Fruit fly (Drosophila melanogaster) whole organism, wandering third instar larva: Measurements from ENCODE around the gene CG45428.

Source experiments
- Abd-B ChIP-seq: fragments of >200 bp; optimal IDR thresholded peaks from 2 replicates; lab custom pipeline; 2017; ENCODE audit warnings: missing biosample characterization, missing genetic modification characterization
- CG32264 ChIP-seq: fragments of 200-800 bp; sonication (Bioruptor generic); optimal IDR thresholded peaks from 2 replicates; lab custom pipeline; 2016; ENCODE audit warnings: missing biosample characterization, missing genetic modification characterization
- CG9705 ChIP-seq: fragments of 200-800 bp; sonication (Bioruptor generic); optimal IDR thresholded peaks from 2 replicates; lab custom pipeline; 2018; ENCODE audit warnings: missing biosample characterization, mild to moderate bottlenecking, missing genetic modification characterization
- CrebA ChIP-seq: fragments of 200-800 bp; sonication (Bioruptor generic); optimal IDR thresholded peaks from 2 replicates; lab custom pipeline; 2016; ENCODE audit warnings: missing biosample characterization, mild to moderate bottlenecking, missing genetic modification characterization, borderline replicate concordance
- Dfd ChIP-seq: fragments of >200 bp; optimal IDR thresholded peaks from 2 replicates; lab custom pipeline; 2017; ENCODE audit warnings: missing biosample characterization, missing genetic modification characterization
- Dif ChIP-seq: fragments of 200-275, 200-300 bp; sonication (Bioruptor generic); optimal IDR thresholded peaks from 2 replicates; lab custom pipeline; 2018; ENCODE audit warnings: missing biosample characterization, missing genetic modification characterization; ENCODE audit not compliant: partially characterized antibody
- GATAd ChIP-seq: sonication (Bioruptor generic); optimal IDR thresholded peaks from 2 replicates; lab custom pipeline; 2016; ENCODE audit warnings: missing biosample characterization, missing genetic modification characterization
- HLH106 ChIP-seq: fragments of 200-800 bp; optimal IDR thresholded peaks from 3 replicates; lab custom pipeline; 2019; ENCODE audit warnings: missing biosample characterization, mild to moderate bottlenecking, missing genetic modification characterization, moderate library complexity
- Hnf4 ChIP-seq: fragments of 200-800 bp; sonication (Bioruptor generic); optimal IDR thresholded peaks from 2 replicates; lab custom pipeline; 2016; ENCODE audit warnings: missing biosample characterization, mild to moderate bottlenecking, missing genetic modification characterization
- Hr78 ChIP-seq: fragments of >200 bp; optimal IDR thresholded peaks from 2 replicates; lab custom pipeline; 2017; ENCODE audit warnings: missing biosample characterization, missing genetic modification characterization
- Hr83 ChIP-seq: fragments of 200-300 bp; sonication (Bioruptor generic); optimal IDR thresholded peaks from 2 replicates; lab custom pipeline; 2016; ENCODE audit warnings: missing biosample characterization, mild to moderate bottlenecking, missing genetic modification characterization, moderate library complexity; ENCODE audit not compliant: poor library complexity, severe bottlenecking
- Jra ChIP-seq: sonication (Bioruptor generic); optimal IDR thresholded peaks from 2 replicates; lab custom pipeline; 2016; ENCODE audit warnings: missing biosample characterization, missing genetic modification characterization
- Mio ChIP-seq: sonication (Bioruptor generic); optimal IDR thresholded peaks from 2 replicates; lab custom pipeline; 2016; ENCODE audit warnings: missing biosample characterization, missing genetic modification characterization
- Myc ChIP-seq: fragments of >200 bp; optimal IDR thresholded peaks from 2 replicates; lab custom pipeline; 2017
- N ChIP-seq: fragments of >200 bp; optimal IDR thresholded peaks from 2 replicates; lab custom pipeline; 2018; ENCODE audit warnings: missing biosample characterization, missing external identifiers, missing genetic modification characterization
- OdsH ChIP-seq: fragments of 200-800 bp; sonication (Bioruptor generic); optimal IDR thresholded peaks from 2 replicates; lab custom pipeline; 2016; ENCODE audit warnings: missing biosample characterization, mild to moderate bottlenecking, missing genetic modification characterization
- Rel ChIP-seq, 2 experiments: fragments of 200-800 bp; sonication (Bioruptor generic) in 1 of 2; optimal IDR thresholded peaks; 2 replicates in 1 of 2; 3 replicates in 1 of 2; lab custom pipeline; 2016 to 2019; ENCODE audit warnings: mild to moderate bottlenecking in 2 of 2, missing biosample characterization in 2 of 2, missing genetic modification characterization in 2 of 2, moderate library complexity in 1 of 2
- Sp1 ChIP-seq: fragments of 200-800 bp; sonication (Bioruptor generic); optimal IDR thresholded peaks from 3 replicates; lab custom pipeline; 2019; ENCODE audit warnings: missing biosample characterization, mild to moderate bottlenecking, missing genetic modification characterization, moderate library complexity
- Vsx2 ChIP-seq: fragments of 200-300, 225-300 bp; sonication (Bioruptor generic); optimal IDR thresholded peaks from 2 replicates; lab custom pipeline; 2018; ENCODE audit warnings: missing biosample characterization, missing genetic modification characterization; ENCODE audit not compliant: partially characterized antibody
- br ChIP-seq: fragments of 200-800 bp; sonication (Bioruptor generic); optimal IDR thresholded peaks from 2 replicates; lab custom pipeline; 2016; ENCODE audit warnings: missing biosample characterization, missing genetic modification characterization
- brk ChIP-seq: fragments of 200-800 bp; sonication (Bioruptor generic); optimal IDR thresholded peaks from 2 replicates; lab custom pipeline; 2016; ENCODE audit warnings: missing biosample characterization, mild to moderate bottlenecking, missing genetic modification characterization
- dl ChIP-seq, 2 experiments: fragments of 175-275, 200-275 bp in 1 of 2; fragments of 200-275 bp in 1 of 2; sonication (Bioruptor generic); optimal IDR thresholded peaks; lab custom pipeline; 2018; ENCODE audit warnings: mild to moderate bottlenecking in 2 of 2, missing biosample characterization in 2 of 2, missing genetic modification characterization in 2 of 2, moderate library complexity in 2 of 2; ENCODE audit not compliant: partially characterized antibody in 2 of 2, insufficient read depth in 1 of 2
- dmrt93B ChIP-seq: fragments of 200-800 bp; sonication (Bioruptor generic); optimal IDR thresholded peaks from 2 replicates; lab custom pipeline; 2018; ENCODE audit warnings: missing biosample characterization, mild to moderate bottlenecking, missing genetic modification characterization
- dsf ChIP-seq: sonication (Bioruptor generic); optimal IDR thresholded peaks from 2 replicates; lab custom pipeline; 2016; ENCODE audit warnings: missing biosample characterization, missing genetic modification characterization, borderline replicate concordance
- ey ChIP-seq: fragments of 200-800 bp; sonication (Bioruptor generic); optimal IDR thresholded peaks from 2 replicates; lab custom pipeline; 2016; ENCODE audit warnings: missing biosample characterization, missing genetic modification characterization
- foxo ChIP-seq, 2 experiments: fragments of 200-800 bp; sonication (Bioruptor generic); optimal IDR thresholded peaks; 2 replicates in 1 of 2; 3 replicates in 1 of 2; lab custom pipeline; 2016 to 2017; ENCODE audit warnings: missing biosample characterization in 2 of 2, missing genetic modification characterization in 2 of 2
- fru ChIP-seq: fragments of 200-800 bp; sonication (Bioruptor generic); optimal IDR thresholded peaks from 3 replicates; lab custom pipeline; 2016; ENCODE audit warnings: missing biosample characterization, mild to moderate bottlenecking, missing genetic modification characterization
- h ChIP-seq: fragments of 200-800 bp; sonication (Bioruptor generic); optimal IDR thresholded peaks from 3 replicates; lab custom pipeline; 2016; ENCODE audit warnings: missing biosample characterization, mild to moderate bottlenecking, missing genetic modification characterization
- jim ChIP-seq: fragments of 175-275, 200-325 bp; sonication (Bioruptor generic); optimal IDR thresholded peaks from 2 replicates; lab custom pipeline; 2016; ENCODE audit warnings: missing biosample characterization, mild to moderate bottlenecking, missing genetic modification characterization
- lola ChIP-seq: fragments of >200 bp; optimal IDR thresholded peaks from 2 replicates; lab custom pipeline; 2017; ENCODE audit warnings: missing biosample characterization, missing genetic modification characterization
- pan ChIP-seq: fragments of >200 bp; optimal IDR thresholded peaks from 2 replicates; lab custom pipeline; 2017
- psq ChIP-seq: fragments of 200-800 bp; sonication (Bioruptor generic); optimal IDR thresholded peaks from 3 replicates; lab custom pipeline; 2017; ENCODE audit warnings: missing biosample characterization, mild to moderate bottlenecking, missing genetic modification characterization, moderate library complexity
- rgr ChIP-seq: fragments of 200-800 bp; sonication (Bioruptor generic); optimal IDR thresholded peaks from 3 replicates; lab custom pipeline; 2016; ENCODE audit warnings: missing biosample characterization, mild to moderate bottlenecking, missing genetic modification characterization
- sage ChIP-seq: fragments of 200-800 bp; sonication (Bioruptor generic); optimal IDR thresholded peaks from 2 replicates; lab custom pipeline; 2016; ENCODE audit warnings: missing biosample characterization, mild to moderate bottlenecking, missing genetic modification characterization
- sv ChIP-seq: fragments of 200-800 bp; sonication (Bioruptor generic); optimal IDR thresholded peaks from 3 replicates; lab custom pipeline; 2016; ENCODE audit warnings: missing biosample characterization, missing genetic modification characterization
- tai ChIP-seq: sonication (Bioruptor generic); optimal IDR thresholded peaks from 2 replicates; lab custom pipeline; 2016; ENCODE audit warnings: missing biosample characterization, missing genetic modification characterization
- usp ChIP-seq: fragments of >200 bp; optimal IDR thresholded peaks from 2 replicates; lab custom pipeline; 2017; ENCODE audit warnings: missing biosample characterization, missing genetic modification characterization
- woc ChIP-seq: sonication (Bioruptor generic); optimal IDR thresholded peaks from 2 replicates; lab custom pipeline; 2016; ENCODE audit warnings: missing biosample characterization, mild to moderate bottlenecking, missing genetic modification characterization

The CG45428 gene

dm6 chr3L:22830132-22830697 lies 6.7 kb downstream of the CG45428 start:
- peak; percentile 84 for TF ChIP-seq Dfd (GFP tag; lab: Kevin White, UChicago)
- no peak for TF ChIP-seq CrebA (GFP tag; lab: Kevin White, UChicago)

dm6 chr3L:22826236-22826635 lies 10.6 kb downstream of the CG45428 start:
- TF ChIP-seq fru (peak; percentile 15), dsf (GFP tag; lab: Kevin White, UChicago) (no peak), sage (no peak), h (GFP tag; lab: Kevin White, UChicago) (peak; percentile 27), rgr (peak; percentile 49), jim (peak; percentile 76), ey (GFP tag; lab: Kevin White, UChicago) (no peak), Myc (lab: Kevin White, UChicago) (no peak), woc (no peak), OdsH (GFP tag; lab: Kevin White, UChicago) (no peak), Dfd (GFP tag; lab: Kevin White, UChicago) (no peak), Hr83 (GFP tag; lab: Kevin White, UChicago) (peak; percentile 67), CrebA (GFP tag; lab: Kevin White, UChicago) (no peak), dl (GFP tag; optimal IDR thresholded peaks at IDR 0.05; lab: Kevin White, UChicago; ENCODE audit: insufficient read depth in 1 of 2, partially characterized antibody in 2 of 2) (no peak), Mio (GFP tag; lab: Kevin White, UChicago) (no peak), Rel (GFP tag; optimal IDR thresholded peaks at IDR 0.05; lab: Kevin White, UChicago) (no peak), Rel (tag; optimal IDR thresholded peaks at IDR 0.05; lab: Kevin White, UChicago) (no peak), Abd-B (no peak), tai (no peak), Dif (GFP tag; lab: Kevin White, UChicago) (no peak), Sp1 (GFP tag; lab: Kevin White, UChicago) (no peak), GATAd (no peak), Hnf4 (GFP tag; lab: Kevin White, UChicago) (peak; percentile 8), br (GFP tag; lab: Kevin White, UChicago) (no peak)

DNA sequence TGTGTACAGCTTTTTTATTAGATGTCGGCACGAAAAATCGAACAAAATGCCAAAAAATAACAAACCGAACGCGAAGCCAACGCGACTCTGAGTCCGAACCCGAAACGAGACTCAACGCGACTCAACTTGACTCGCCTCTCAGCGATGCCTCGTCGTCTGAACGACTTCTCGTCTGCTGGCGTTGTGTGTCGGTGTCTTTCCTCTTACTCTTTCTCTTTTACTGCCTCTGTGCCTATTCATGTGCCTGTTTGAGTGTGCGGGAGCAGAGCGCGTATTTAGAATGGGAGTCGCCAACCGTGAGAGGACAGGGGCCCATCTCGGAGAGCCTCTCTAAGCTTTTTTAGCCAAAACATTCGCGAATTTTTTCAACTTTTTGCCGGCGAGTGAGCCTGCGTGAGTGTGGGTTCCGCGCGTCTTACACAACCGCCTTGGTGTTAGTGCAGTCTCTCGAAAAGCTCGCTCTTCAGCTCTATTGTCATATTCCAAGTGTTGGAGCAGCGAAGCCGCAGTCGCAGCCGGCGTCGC lies 12.1 kb downstream of the CG45428 start:
- TF ChIP-seq dmrt93B (no peak), Sp1 (GFP tag; lab: Kevin White, UChicago) (peak; percentile 69), foxo (GFP tag; optimal IDR thresholded peaks at IDR 0.05; lab: Kevin White, UChicago) (peak; percentile 37 to 52), brk (GFP tag; lab: Kevin White, UChicago) (peak; percentile 81), woc (no peak), CG32264 (no peak), GATAd (no peak), Jra (GFP tag; lab: Kevin White, UChicago) (peak; percentile 76), Hr83 (GFP tag; lab: Kevin White, UChicago) (peak; percentile 75), psq (GFP tag; lab: Kevin White, UChicago) (peak; percentile 80), Vsx2 (GFP tag; lab: Kevin White, UChicago) (peak; percentile 95), CrebA (GFP tag; lab: Kevin White, UChicago) (peak; percentile 96), N (GFP tag; lab: Kevin White, UChicago) (peak; percentile 67), h (GFP tag; lab: Kevin White, UChicago) (peak; percentile 76), Rel (GFP tag; optimal IDR thresholded peaks at IDR 0.05; lab: Kevin White, UChicago) (peak; percentile 96), Rel (tag; optimal IDR thresholded peaks at IDR 0.05; lab: Kevin White, UChicago) (peak; percentile 41), Dfd (GFP tag; lab: Kevin White, UChicago) (no peak), sage (peak; percentile 36), rgr (peak; percentile 47), CG9705 (no peak), fru (peak; percentile 58), pan (no peak), HLH106 (peak; percentile 28), Abd-B (no peak), OdsH (GFP tag; lab: Kevin White, UChicago) (peak; percentile 51), usp (GFP tag; lab: Kevin White, UChicago) (no peak), tai (peak; percentile 50), br (GFP tag; lab: Kevin White, UChicago) (peak; percentile 43), lola (no peak), Mio (GFP tag; lab: Kevin White, UChicago) (no peak), Hr78 (GFP tag; lab: Kevin White, UChicago) (no peak), jim (peak; percentile 95), dl (GFP tag; optimal IDR thresholded peaks at IDR 0.05; lab: Kevin White, UChicago; ENCODE audit: insufficient read depth in 1 of 2, partially characterized antibody in 2 of 2) (peak; percentile 88 to 98), Hnf4 (GFP tag; lab: Kevin White, UChicago) (peak; percentile 72), sv (GFP tag; lab: Kevin White, UChicago) (no peak), ey (GFP tag; lab: Kevin White, UChicago) (no peak), dsf (GFP tag; lab: Kevin White, UChicago) (no peak), Dif (GFP tag; lab: Kevin White, UChicago) (peak; percentile 99), Myc (lab: Kevin White, UChicago) (no peak)
